Fruit fly (Drosophila melanogaster) whole organism, embryonic: Measurements from ENCODE around the gene Fbw5.

ENCODE experiments used
- Aef1 ChIP-seq: fragments of 200-800 bp; sonication (Bioruptor generic); IDR thresholded peaks from 3 replicates; pipeline ENCODE4 v1.3.6; 2022; ENCODE audit warnings: missing biosample characterization, missing genetic modification characterization
- B-H2 ChIP-seq: fragments of 200-800 bp; sonication (Bioruptor generic); optimal IDR thresholded peaks from 2 replicates; lab custom pipeline; 2018; ENCODE audit warnings: missing biosample characterization, mild to moderate bottlenecking, missing genetic modification characterization
- BtbVII ChIP-seq: fragments of 200-800 bp; sonication (Bioruptor generic); optimal IDR thresholded peaks from 3 replicates; lab custom pipeline; 2017; ENCODE audit warnings: missing biosample characterization, mild to moderate bottlenecking, missing genetic modification characterization
- CG10267 ChIP-seq: fragments of 200-800 bp; sonication (Bioruptor generic); optimal IDR thresholded peaks from 2 replicates; lab custom pipeline; 2018; ENCODE audit warnings: missing biosample characterization, mild to moderate bottlenecking, missing genetic modification characterization, moderate library complexity
- CG11560 ChIP-seq: fragments of 200-800 bp; sonication (Bioruptor generic); IDR thresholded peaks from 3 replicates; pipeline ENCODE4 v1.3.6; 2022; ENCODE audit warnings: missing biosample characterization, missing genetic modification characterization
- CG12219 ChIP-seq: fragments of 200-800 bp; sonication (Bioruptor generic); optimal IDR thresholded peaks from 3 replicates; lab custom pipeline; 2018; ENCODE audit warnings: missing biosample characterization, mild to moderate bottlenecking, missing genetic modification characterization
- CG14014 ChIP-seq: fragments of 200-800 bp; sonication (Bioruptor generic); IDR thresholded peaks from 2 replicates; pipeline ENCODE4 v1.3.6; 2022; ENCODE audit warnings: missing biosample characterization, missing genetic modification characterization
- CG1603 ChIP-seq: fragments of 200-800 bp; sonication (Bioruptor generic); optimal IDR thresholded peaks from 2 replicates; lab custom pipeline; 2019; ENCODE audit warnings: missing biosample characterization, mild to moderate bottlenecking, missing genetic modification characterization, moderate library complexity
- CG17328 ChIP-seq: fragments of 200-800 bp; sonication (Bioruptor generic); IDR thresholded peaks from 2 replicates; pipeline ENCODE4 v1.3.6; 2022; ENCODE audit warnings: missing biosample characterization, missing genetic modification characterization
- CG2712 ChIP-seq: fragments of 200-800 bp; optimal IDR thresholded peaks from 3 replicates; lab custom pipeline; 2019; ENCODE audit warnings: missing biosample characterization, mild to moderate bottlenecking, missing genetic modification characterization, moderate library complexity
- CG2889 ChIP-seq: fragments of 200-800 bp; sonication (Bioruptor generic); IDR thresholded peaks from 3 replicates; pipeline ENCODE4 v1.3.6; 2022; ENCODE audit warnings: missing biosample characterization, missing genetic modification characterization
- CG34224 ChIP-seq: fragments of 200-800 bp; sonication (Bioruptor generic); IDR thresholded peaks from 3 replicates; pipeline ENCODE4 v1.3.6; 2022; ENCODE audit warnings: missing biosample characterization, missing genetic modification characterization; ENCODE audit not compliant: partially characterized antibody
- CG3726 ChIP-seq: fragments of 200-800 bp; sonication (Bioruptor generic); IDR thresholded peaks from 3 replicates; pipeline ENCODE4, ENCODE4 v1.3.6; 2022; ENCODE audit warnings: missing biosample characterization, missing genetic modification characterization
- CG3995 ChIP-seq: fragments of 200-800 bp; sonication (Bioruptor generic); optimal IDR thresholded peaks from 3 replicates; lab custom pipeline; 2016; ENCODE audit warnings: missing biosample characterization, missing genetic modification characterization
- CG4282 ChIP-seq: fragments of 200-800 bp; sonication (Bioruptor generic); optimal IDR thresholded peaks from 2 replicates; lab custom pipeline; 2016; ENCODE audit warnings: missing biosample characterization, missing genetic modification characterization
- CG4328 ChIP-seq: fragments of 200-800 bp; sonication (Bioruptor generic); optimal IDR thresholded peaks from 3 replicates; lab custom pipeline; 2017; ENCODE audit warnings: missing biosample characterization, missing genetic modification reagents, missing genetic modification characterization
- CG7372 ChIP-seq: fragments of 200-800 bp; sonication (Bioruptor generic); IDR thresholded peaks from 2 replicates; pipeline ENCODE4 v1.3.6; 2022; ENCODE audit warnings: missing biosample characterization, missing genetic modification characterization
- CG8359 ChIP-seq: fragments of 200-800 bp; sonication (Bioruptor generic); optimal IDR thresholded peaks from 2 replicates; lab custom pipeline; 2017; ENCODE audit warnings: missing biosample characterization, mild to moderate bottlenecking, missing genetic modification characterization, borderline replicate concordance
- CG8478 ChIP-seq: fragments of >200 bp; optimal IDR thresholded peaks from 2 replicates; lab custom pipeline; 2018
- CG9215 ChIP-seq: fragments of 200-800 bp; sonication (Bioruptor generic); IDR thresholded peaks from 2 replicates; pipeline ENCODE4 v1.3.6; 2022; ENCODE audit warnings: missing biosample characterization, missing genetic modification characterization
- D19A ChIP-seq: fragments of 200-800 bp; optimal IDR thresholded peaks from 3 replicates; lab custom pipeline; 2019; ENCODE audit warnings: missing biosample characterization, mild to moderate bottlenecking, missing genetic modification characterization, moderate library complexity
- Dip3 ChIP-seq: fragments of 200-800 bp; sonication (Bioruptor generic); optimal IDR thresholded peaks from 3 replicates; lab custom pipeline; 2016; ENCODE audit warnings: missing biosample characterization, missing genetic modification characterization
- Doc2 ChIP-seq: fragments of 200-800 bp; sonication (Bioruptor generic); IDR thresholded peaks from 2 replicates; pipeline ENCODE4 v1.3.6; 2022; ENCODE audit warnings: missing biosample characterization, missing genetic modification characterization
- Dref ChIP-seq: fragments of 200-800 bp; sonication (Bioruptor generic); IDR thresholded peaks from 2 replicates; pipeline ENCODE4 v1.3.6; 2022; ENCODE audit warnings: missing biosample characterization, missing genetic modification characterization
- Fer3 ChIP-seq: fragments of 200-800 bp; sonication (Bioruptor generic); optimal IDR thresholded peaks from 2 replicates; lab custom pipeline; 2018; ENCODE audit warnings: missing biosample characterization, mild to moderate bottlenecking, missing genetic modification characterization, moderate library complexity
- Hand ChIP-seq: fragments of 200-800 bp; sonication (Bioruptor generic); optimal IDR thresholded peaks from 2 replicates; lab custom pipeline; 2017; ENCODE audit warnings: mild to moderate bottlenecking, missing biosample characterization, missing genetic modification reagents, missing genetic modification characterization
- HmgZ ChIP-seq: fragments of 200-800 bp; sonication (Bioruptor generic); optimal IDR thresholded peaks from 2 replicates; lab custom pipeline; 2018; ENCODE audit warnings: missing biosample characterization, mild to moderate bottlenecking, missing genetic modification characterization
- Jarid2 ChIP-seq: fragments of 200-800 bp; sonication (Bioruptor generic); optimal IDR thresholded peaks from 3 replicates; lab custom pipeline; 2017; ENCODE audit warnings: mild to moderate bottlenecking, missing biosample characterization, missing genetic modification reagents, missing genetic modification characterization
- Lpt ChIP-seq: fragments of >200 bp; optimal IDR thresholded peaks from 2 replicates; lab custom pipeline; 2018; ENCODE audit warnings: missing biosample characterization, missing genetic modification characterization
- Ravus ChIP-seq: fragments of 200-800 bp; sonication (Bioruptor generic); IDR thresholded peaks from 2 replicates; pipeline ENCODE4 v1.3.6; 2022; ENCODE audit warnings: missing biosample characterization, missing genetic modification characterization
- Sox102F ChIP-seq: fragments of 200-800 bp; sonication (Bioruptor generic); optimal IDR thresholded peaks from 2 replicates; lab custom pipeline; 2018; ENCODE audit warnings: missing biosample characterization, mild to moderate bottlenecking, missing genetic modification characterization, moderate library complexity
- Stat92E ChIP-seq, 3 experiments: fragments of >200 bp in 2 of 3; fragments of 200-800 bp in 1 of 3; sonication (Bioruptor generic) in 1 of 3; optimal IDR thresholded peaks; 2 replicates each; lab custom pipeline; 2017 to 2019; ENCODE audit warnings: missing biosample characterization in 3 of 3, missing genetic modification characterization in 3 of 3, mild to moderate bottlenecking in 1 of 3, moderate library complexity in 1 of 3
- TFAM ChIP-seq: fragments of 200-800 bp; sonication (Bioruptor generic); optimal IDR thresholded peaks from 2 replicates; lab custom pipeline; 2017; ENCODE audit warnings: missing biosample characterization, missing genetic modification characterization, inconsistent platforms
- ase ChIP-seq: fragments of 200-800 bp; sonication (Bioruptor generic); IDR thresholded peaks from 3 replicates; pipeline ENCODE4 v1.3.6; 2022; ENCODE audit warnings: missing biosample characterization, missing genetic modification characterization
- ash1 ChIP-seq: fragments of 200-800 bp; sonication (Bioruptor generic); optimal IDR thresholded peaks from 2 replicates; lab custom pipeline; 2018; ENCODE audit warnings: missing biosample characterization, mild to moderate bottlenecking, missing genetic modification characterization
- cg ChIP-seq: fragments of 200-800 bp; sonication (Bioruptor generic); optimal IDR thresholded peaks from 3 replicates; lab custom pipeline; 2019; ENCODE audit warnings: missing biosample characterization, mild to moderate bottlenecking, missing genetic modification characterization, moderate library complexity
- dmrt11E ChIP-seq: fragments of 200-800 bp; sonication (Bioruptor generic); optimal IDR thresholded peaks from 3 replicates; lab custom pipeline; 2018; ENCODE audit warnings: missing biosample characterization, mild to moderate bottlenecking, missing genetic modification characterization, moderate library complexity
- ems ChIP-seq: fragments of 200-800 bp; sonication (Bioruptor generic); optimal IDR thresholded peaks from 3 replicates; lab custom pipeline; 2016; ENCODE audit warnings: missing biosample characterization, missing genetic modification characterization
- fd102C ChIP-seq: fragments of 200-800 bp; sonication (Bioruptor generic); optimal IDR thresholded peaks from 2 replicates; lab custom pipeline; 2018; ENCODE audit warnings: missing biosample characterization, mild to moderate bottlenecking, missing genetic modification characterization, moderate library complexity
- ken ChIP-seq: fragments of 200-800 bp; sonication (Bioruptor generic); IDR thresholded peaks from 3 replicates; pipeline ENCODE4 v1.3.6; 2022; ENCODE audit warnings: missing biosample characterization, missing genetic modification characterization
- lmd ChIP-seq: fragments of 200-800 bp; sonication (Bioruptor generic); IDR thresholded peaks from 2 replicates; pipeline ENCODE4 v1.3.6; 2022; ENCODE audit warnings: missing biosample characterization, missing genetic modification characterization
- pb ChIP-seq: fragments of 200-800 bp; sonication (Bioruptor generic); optimal IDR thresholded peaks from 3 replicates; lab custom pipeline; 2016; ENCODE audit warnings: missing biosample characterization, missing genetic modification characterization
- pfk ChIP-seq: fragments of 200-800 bp; sonication (Bioruptor generic); optimal IDR thresholded peaks from 2 replicates; lab custom pipeline; 2018; ENCODE audit warnings: missing biosample characterization, mild to moderate bottlenecking, missing genetic modification characterization, moderate library complexity
- psq ChIP-seq: fragments of 200-800 bp; sonication (Bioruptor generic); optimal IDR thresholded peaks from 2 replicates; lab custom pipeline; 2017; ENCODE audit warnings: missing biosample characterization, missing genetic modification characterization
- pzg ChIP-seq: fragments of 200-800 bp; sonication (Bioruptor generic); optimal IDR thresholded peaks from 3 replicates; lab custom pipeline; 2018; ENCODE audit warnings: missing biosample characterization, mild to moderate bottlenecking, missing genetic modification characterization, moderate library complexity
- ranshi ChIP-seq: fragments of 200-800 bp; sonication (Bioruptor generic); IDR thresholded peaks from 2 replicates; pipeline ENCODE4 v1.3.6; 2022; ENCODE audit warnings: missing biosample characterization, missing genetic modification characterization
- sc ChIP-seq, 3 experiments: fragments of >200 bp in 2 of 3; fragments of 200-800 bp in 1 of 3; sonication (Bioruptor generic) in 1 of 3; optimal IDR thresholded peaks; 2 replicates in 2 of 3; 3 replicates in 1 of 3; lab custom pipeline; 2017; ENCODE audit warnings: mild to moderate bottlenecking in 1 of 3, missing biosample characterization in 1 of 3, missing genetic modification characterization in 1 of 3, missing genetic modification reagents in 1 of 3
- stwl ChIP-seq: fragments of 200-800 bp; sonication (Bioruptor generic); optimal IDR thresholded peaks from 3 replicates; lab custom pipeline; 2018; ENCODE audit warnings: missing biosample characterization, mild to moderate bottlenecking, missing genetic modification characterization, moderate library complexity
- tup ChIP-seq: fragments of 200-800 bp; sonication (Bioruptor generic); optimal IDR thresholded peaks from 2 replicates; lab custom pipeline; 2016; ENCODE audit warnings: missing biosample characterization, mild to moderate bottlenecking, missing genetic modification characterization, moderate library complexity
- wdn ChIP-seq: fragments of 200-800 bp; sonication (Bioruptor generic); IDR thresholded peaks from 2 replicates; pipeline ENCODE4 v1.3.6; 2022; ENCODE audit warnings: missing biosample characterization, missing genetic modification characterization

The Fbw5 gene

DNA sequence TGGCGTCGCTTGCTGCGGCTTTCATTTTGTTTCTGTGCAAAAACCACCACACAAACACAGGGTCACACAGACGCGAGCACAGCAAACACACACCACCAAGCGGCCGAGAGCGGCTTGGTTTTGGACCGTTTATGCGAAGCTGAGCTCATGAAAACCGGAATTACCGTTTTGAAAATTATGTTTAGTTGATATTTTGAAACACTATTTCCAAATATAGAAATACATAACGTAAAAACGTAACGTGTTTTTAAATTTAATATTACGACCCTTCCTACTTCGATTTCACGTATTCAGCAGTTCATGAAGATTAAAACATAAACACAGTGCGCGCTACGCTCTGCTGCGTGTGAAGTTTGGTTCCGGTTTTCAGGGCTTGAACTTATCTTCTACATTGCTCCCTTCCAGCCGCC lies 14.5 kb downstream of the Fbw5 start (continued):
- TF ChIP-seq CG12219 (GFP tag; lab: Kevin White, UChicago) = peak; percentile 99
- peak; percentile 50 for TF ChIP-seq CG9215 (GFP tag; lab: Robert Waterston, UW)
- peak; percentile 56; the same call in 2 of the 3 replicates for TF ChIP-seq CG11560 (tag; lab: Robert Waterston, UW)
- TF ChIP-seq Doc2 (GFP tag; lab: Robert Waterston, UW) = no peak
- peak; percentile 83 for TF ChIP-seq ase (GFP tag; lab: Robert Waterston, UW)
- peak; percentile 96 for TF ChIP-seq dmrt11E (tag; lab: Kevin White, UChicago)
- TF ChIP-seq ken (GFP tag; lab: Robert Waterston, UW) = peak; percentile 93
- TF ChIP-seq stwl = peak; percentile 42
- TF ChIP-seq Stat92E (GFP tag; optimal IDR thresholded peaks at IDR 0.05; lab: Kevin White, UChicago) = peak in 1 of 3 experiments; percentile 79
- peak; percentile 97 for TF ChIP-seq Fer3 (tag; lab: Kevin White, UChicago)
- TF ChIP-seq pzg (GFP tag; lab: Kevin White, UChicago) = peak; percentile 10
- TF ChIP-seq CG4328 (GFP tag; lab: Kevin White, UChicago) = peak; percentile 95
- peak; percentile 96 for TF ChIP-seq CG17328 (GFP tag; lab: Robert Waterston, UW)
- TF ChIP-seq wdn (GFP tag; lab: Robert Waterston, UW) = peak; percentile 90
- peak; percentile 98 for TF ChIP-seq CG2712
- TF ChIP-seq Dref (GFP tag; lab: Robert Waterston, UW) = 0 out of 2 replicates have a peak, but pooled peaks have one; percentile 20
- peak; percentile 83 for TF ChIP-seq Aef1 (GFP tag; lab: Robert Waterston, UW)
- TF ChIP-seq HmgZ = peak; percentile 98
- peak; percentile 95 for TF ChIP-seq Sox102F (GFP tag; lab: Kevin White, UChicago)
- no peak for TF ChIP-seq Lpt (GFP tag; lab: Kevin White, UChicago)
- peak; percentile 72 for TF ChIP-seq psq (GFP tag; lab: Kevin White, UChicago)
- peak; percentile 93 for TF ChIP-seq cg
- TF ChIP-seq ash1 = peak; percentile 76
- TF ChIP-seq ranshi = peak; percentile 93
- TF ChIP-seq CG7372 = peak; percentile 87
- peak; percentile 95 for TF ChIP-seq CG10267 (tag; lab: Kevin White, UChicago)
- TF ChIP-seq tup (GFP tag; lab: Kevin White, UChicago) = peak; percentile 92
- TF ChIP-seq CG3726 (GFP tag; lab: Robert Waterston, UW) = peak; percentile 84; the same call in 2 of the 3 replicates
- peak; percentile 85 for TF ChIP-seq CG4282 (GFP tag; lab: Kevin White, UChicago)
- TF ChIP-seq D19A (tag; lab: Kevin White, UChicago) = peak; percentile 95
- TF ChIP-seq fd102C (GFP tag; lab: Kevin White, UChicago) = peak; percentile 64
- peak; percentile 57 for TF ChIP-seq pfk (GFP tag; lab: Kevin White, UChicago)
- TF ChIP-seq ems (GFP tag; lab: Kevin White, UChicago) = peak; percentile 95
- TF ChIP-seq Jarid2 (GFP tag; lab: Kevin White, UChicago) = peak; percentile 79
- peak; percentile 75 for TF ChIP-seq Ravus (GFP tag; lab: Robert Waterston, UW)
- no peak for TF ChIP-seq CG34224 (GFP tag; lab: Robert Waterston, UW)
- TF ChIP-seq sc (optimal IDR thresholded peaks at IDR 0.05; lab: Kevin White, UChicago) = no peak
- TF ChIP-seq sc (GFP tag; optimal IDR thresholded peaks at IDR 0.05; lab: Kevin White, UChicago) = peak; percentile 78
- TF ChIP-seq Hand (GFP tag; lab: Kevin White, UChicago) = peak; percentile 98
- peak; percentile 12 for TF ChIP-seq CG8478
- TF ChIP-seq CG3995 (GFP tag; lab: Kevin White, UChicago) = peak; percentile 66
- TF ChIP-seq TFAM (GFP tag; lab: Kevin White, UChicago) = peak; percentile 79
- peak; percentile 82 for TF ChIP-seq CG2889
- peak; percentile 97 for TF ChIP-seq B-H2
- TF ChIP-seq CG1603 = peak; percentile 97
- peak; percentile 92 for TF ChIP-seq lmd (GFP tag; lab: Robert Waterston, UW)
- TF ChIP-seq Dip3 (GFP tag; lab: Kevin White, UChicago) = peak; percentile 92
- TF ChIP-seq BtbVII (GFP tag; lab: Kevin White, UChicago) = peak; percentile 97
- peak; percentile 88 for TF ChIP-seq CG8359
- TF ChIP-seq pb = peak; percentile 93
- TF ChIP-seq CG14014 = peak; percentile 96
